Worm (Caenorhabditis elegans): Measurements from ENCODE around the gene Y38F1A.8.
"Not testable (repeated sequence)": the region's sequence is repeated elsewhere in the genome, so short reads cannot be mapped to it uniquely, and the experiment has no call there.

DNA sequence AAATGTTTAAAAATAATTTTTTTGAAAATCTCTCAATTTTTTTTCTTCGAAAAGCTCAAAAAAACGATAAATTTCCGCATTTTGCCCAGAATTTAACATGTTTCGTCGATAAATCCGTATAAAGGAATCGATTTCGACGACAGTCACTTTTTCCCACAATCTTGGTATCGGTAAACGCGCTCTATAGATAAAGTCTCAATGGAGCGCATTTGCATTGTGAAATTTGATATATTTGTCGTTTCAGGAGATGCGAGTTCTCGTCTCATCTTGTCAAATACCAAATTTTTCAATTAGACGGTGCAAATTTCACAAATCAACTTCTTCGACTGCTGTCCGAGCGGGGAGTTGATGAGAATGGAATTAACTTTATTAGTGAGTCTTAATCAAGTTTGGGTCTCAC is 38.5 kb upstream of the Y38F1A.8 start:
- not testable (repeated sequence) for TF ChIP-seq ama-1 (optimal IDR thresholded peaks at IDR 0.05); ama-1 (GFP tag; optimal IDR thresholded peaks at IDR 0.05); nhr-179 (tag; optimal IDR thresholded peaks at IDR 0.05); mxl-1 (tag; optimal IDR thresholded peaks at IDR 0.05)

All from whole organism, young adult.